Worm (Caenorhabditis elegans) whole organism, dauer: ENCODE results near the gene srx-7.

Source experiments
- unc-62 ChIP-seq: sonication (generic microtip); optimal IDR thresholded peaks from 2 replicates; lab custom pipeline; 2017; ENCODE audit warnings: missing biosample characterization, missing genetic modification reagents, missing genetic modification characterization

Gene srx-7

ce11 chrV:600231-600630, 40.2 kb downstream of the srx-7 start, which contains the start of gene nhr-251:
Gene nhr-251, plus strand, starts transcription at chrV:600531.
- no peak for TF ChIP-seq unc-62 (GFP tag; lab: Kevin White, UChicago)

DNA sequence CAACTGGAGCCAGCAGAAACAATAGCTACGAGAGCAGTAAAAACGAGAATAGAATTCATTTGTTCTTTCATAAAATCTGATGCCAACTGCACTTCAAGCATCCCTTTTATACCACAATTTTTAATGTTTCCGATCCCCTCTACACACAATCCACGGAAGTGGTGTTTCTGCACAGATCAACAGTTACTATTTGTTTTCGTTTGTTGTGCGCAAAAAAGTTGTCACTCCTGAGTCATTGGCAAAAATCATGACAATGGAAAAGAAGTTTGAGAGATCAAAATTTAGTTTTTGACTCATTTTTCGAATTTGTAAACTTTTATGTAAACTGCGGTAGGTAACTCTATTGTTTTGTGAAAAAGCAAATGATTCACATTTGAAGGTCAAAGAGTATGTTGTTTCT, 44.1 kb downstream of the srx-7 start, which contains the start of gene srlf-37:
srlf-37 (minus strand) TSS at position 101 of the 400 bp plus-strand sequence.
- TF ChIP-seq unc-62 (GFP tag; lab: Kevin White, UChicago), result no peak

ce11 chrV:608844-609243, 48.8 kb downstream of the srx-7 start, which contains the start of gene srw-109:
Gene srw-109, minus strand, starts transcription at chrV:608944.
- TF ChIP-seq unc-62 (GFP tag; lab: Kevin White, UChicago), result no peak

- no peak for TF ChIP-seq unc-62 (GFP tag; lab: Kevin White, UChicago)
Observed at ce11 chrV:609671-610070, 49.7 kb downstream of the srx-7 start, which contains the start of gene srlf-36. Gene srlf-36, minus strand, starts transcription at chrV:609771.

DNA sequence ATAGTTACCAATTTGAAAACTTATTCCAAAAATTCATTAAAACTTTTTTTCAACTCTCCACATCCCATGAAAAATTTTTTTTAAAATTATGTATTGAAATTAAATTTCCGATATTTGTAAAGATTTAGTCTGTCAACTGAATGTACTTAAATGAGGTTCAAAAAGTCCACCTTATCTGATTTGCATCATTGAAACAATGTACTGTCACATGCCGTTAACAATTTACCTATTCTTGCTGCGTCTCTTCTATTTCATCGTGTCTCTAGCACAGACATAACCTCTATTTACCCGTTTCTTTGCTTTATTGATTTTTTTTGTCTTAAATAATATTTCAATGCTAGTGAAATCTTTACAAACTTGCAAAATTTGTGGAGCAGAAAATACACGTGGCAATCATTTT, 50.2 kb downstream of the srx-7 start, which contains the start of gene nhr-90:
nhr-90 (plus strand) TSS at position 296 of the 400 bp plus-strand sequence.
- TF ChIP-seq unc-62 (GFP tag; lab: Kevin White, UChicago), result no peak
